Worm (Caenorhabditis elegans) whole organism, late embryonic: ENCODE measurements around the gene T05C12.11.

Experiments
- elt-2 ChIP-seq: sonication (generic microtip); optimal IDR thresholded peaks from 2 replicates; lab custom pipeline; 2016; ENCODE audit warnings: missing genetic modification reagents, missing genetic modification characterization, missing compliant biosample characterization
- hlh-8 ChIP-seq: sonication (generic microtip); optimal IDR thresholded peaks from 2 replicates; lab custom pipeline; 2016; ENCODE audit warnings: missing genotype, missing genetic modification characterization, missing compliant biosample characterization
- lin-11 ChIP-seq: fragments of 200-800 bp; sonication (Bioruptor generic); optimal IDR thresholded peaks from 2 replicates; lab custom pipeline; 2018; ENCODE audit warnings: mild to moderate bottlenecking, missing genetic modification characterization, missing compliant biosample characterization
- mec-3 ChIP-seq: sonication (generic microtip); optimal IDR thresholded peaks from 2 replicates; lab custom pipeline; 2016; ENCODE audit warnings: borderline replicate concordance, missing genetic modification characterization, missing compliant biosample characterization
- nhr-11 ChIP-seq: fragments of 150-350 bp; optimal IDR thresholded peaks from 2 replicates; lab custom pipeline; 2014; ENCODE audit warnings: missing biosample characterization, missing genetic modification characterization
- pqm-1 ChIP-seq: sonication (generic microtip); optimal IDR thresholded peaks from 2 replicates; lab custom pipeline; 2016; ENCODE audit warnings: missing genetic modification characterization, missing compliant biosample characterization
- rnt-1 ChIP-seq: sonication (generic microtip); optimal IDR thresholded peaks from 2 replicates; lab custom pipeline; 2016; ENCODE audit warnings: missing genetic modification characterization, missing compliant biosample characterization
- unc-3 ChIP-seq, 2 experiments: fragments of 200-800 bp in 1 of 2; sonication (Bioruptor generic) in 1 of 2; sonication (generic microtip) in 1 of 2; conservative IDR thresholded peaks in 1 of 2; optimal IDR thresholded peaks in 1 of 2; 2 replicates each; pipeline versions ENCODE4 v1.3.6 to Lab custom; 2016 to 2022; ENCODE audit warnings: missing compliant biosample characterization in 2 of 2, missing genetic modification characterization in 2 of 2, missing genetic modification reagents in 1 of 2
- unc-86 ChIP-seq: sonication (generic microtip); optimal IDR thresholded peaks from 2 replicates; lab custom pipeline; 2016; ENCODE audit warnings: missing genetic modification characterization, missing compliant biosample characterization
- ztf-16 ChIP-seq: sonication (generic microtip); optimal IDR thresholded peaks from 2 replicates; lab custom pipeline; 2017; ENCODE audit warnings: missing genetic modification characterization, missing compliant biosample characterization

DNA sequence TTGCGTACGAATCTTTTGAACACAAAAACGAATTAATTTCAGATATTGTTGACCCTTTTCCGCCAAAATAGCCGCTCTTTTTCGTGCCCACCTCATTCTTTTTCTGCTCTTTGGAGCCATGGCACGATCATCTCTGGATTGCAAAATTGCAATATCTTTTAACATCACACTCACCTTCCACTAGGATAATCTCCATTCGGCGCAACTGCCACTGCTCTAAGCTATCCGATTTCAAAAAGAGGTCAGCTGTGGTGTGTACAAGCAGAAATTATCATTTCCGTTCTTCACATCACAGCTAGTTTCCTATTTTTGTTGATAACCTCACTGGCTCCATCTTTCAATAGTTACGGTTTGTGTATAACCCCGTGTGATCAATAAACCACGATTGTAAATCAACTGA is 43.7 kb downstream of the T05C12.11 start:
- no peak for TF ChIP-seq ztf-16 (tag; lab: Kevin White, UChicago)
- TF ChIP-seq pqm-1, result no peak
- no peak for TF ChIP-seq elt-2
- TF ChIP-seq nhr-11 (tag; lab: Kevin White, UChicago), result no peak
- TF ChIP-seq mec-3 (tag; lab: Kevin White, UChicago), result no peak
- no peak for TF ChIP-seq hlh-8 (tag; lab: Kevin White, UChicago)
- no peak for TF ChIP-seq lin-11 (tag; lab: Kevin White, UChicago)
- no peak for TF ChIP-seq rnt-1 (tag; lab: Kevin White, UChicago)
- no peak for TF ChIP-seq unc-3 (GFP tag; conservative IDR thresholded peaks at IDR 0.05; lab: Robert Waterston, UW)
- no peak for TF ChIP-seq unc-3 (tag; optimal IDR thresholded peaks at IDR 0.05; lab: Kevin White, UChicago)
- no peak for TF ChIP-seq unc-86 (tag; lab: Kevin White, UChicago)
